Fruit fly (Drosophila melanogaster) whole organism, adult: ENCODE measurements around the gene Pi3K68D.

Source experiments
- CG14711 ChIP-seq: fragments of 200-800 bp; sonication (Bioruptor generic); optimal IDR thresholded peaks from 2 replicates; lab custom pipeline; 2018; ENCODE audit warnings: missing biosample characterization, mild to moderate bottlenecking, missing genetic modification characterization, moderate library complexity
- CG33017 ChIP-seq: fragments of 200-800 bp; sonication (Bioruptor generic); optimal IDR thresholded peaks from 2 replicates; lab custom pipeline; 2018; ENCODE audit warnings: missing biosample characterization, mild to moderate bottlenecking, missing genetic modification characterization, moderate library complexity
- Clk ChIP-seq: fragments of 200-800 bp; sonication (Bioruptor generic); optimal IDR thresholded peaks from 2 replicates; lab custom pipeline; 2017; ENCODE audit warnings: missing biosample characterization, missing genetic modification characterization
- Crg-1 ChIP-seq: fragments of 200-800 bp; sonication (Bioruptor generic); optimal IDR thresholded peaks from 2 replicates; lab custom pipeline; 2016; ENCODE audit warnings: missing biosample characterization, missing genetic modification characterization
- Hr96 ChIP-seq: fragments of 200-800 bp; sonication (Bioruptor generic); optimal IDR thresholded peaks from 2 replicates; lab custom pipeline; 2016; ENCODE audit warnings: missing biosample characterization, missing genetic modification characterization
- kay ChIP-seq: fragments of 200-800 bp; sonication (Bioruptor generic); peaks from one replicate; lab custom pipeline; 2016; ENCODE audit warnings: missing biosample characterization, missing genetic modification characterization, borderline replicate concordance

DNA sequence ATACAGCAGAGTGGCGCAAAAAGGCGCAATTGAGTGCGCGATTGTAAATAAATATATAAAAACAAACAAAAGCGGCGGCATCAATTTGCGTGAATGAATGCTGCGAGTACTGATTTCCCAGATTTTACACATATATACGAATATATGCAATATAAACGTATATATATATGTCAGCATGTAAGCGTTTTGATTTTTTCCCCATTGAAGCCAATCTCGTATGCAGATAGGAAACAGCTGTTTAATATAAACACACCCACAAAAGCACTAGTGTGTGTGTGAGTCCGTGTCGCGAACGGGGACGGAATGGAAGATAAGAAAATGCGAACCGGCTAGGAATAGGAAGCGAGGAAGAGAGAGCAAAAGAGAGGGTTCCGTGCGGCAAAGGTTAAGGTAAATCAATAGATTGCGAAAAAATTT lies 869 bp downstream of the Pi3K68D start:
- TF ChIP-seq Hr96 (GFP tag; lab: Kevin White, UChicago) (no peak), kay (GFP tag; lab: Kevin White, UChicago) (peak; percentile 90), CG33017 (tag; lab: Kevin White, UChicago) (no peak), Clk (no peak), CG14711 (tag; lab: Kevin White, UChicago) (no peak), Crg-1 (GFP tag; lab: Kevin White, UChicago) (no peak)
